Fruit fly (Drosophila melanogaster) whole organism: ENCODE data around the gene Oamb.

Source experiments
- CG8478 ChIP-seq: fragments of >200 bp; optimal IDR thresholded peaks from 2 replicates; lab custom pipeline; 2018; ENCODE audit warnings: inconsistent platforms
- psq ChIP-seq: fragments of >200 bp; optimal IDR thresholded peaks from 2 replicates; lab custom pipeline; 2017
- usp ChIP-seq: fragments of >200 bp; optimal IDR thresholded peaks from 2 replicates; lab custom pipeline; 2017; ENCODE audit warnings: missing biosample characterization, missing genetic modification characterization, mixed read lengths

DNA sequence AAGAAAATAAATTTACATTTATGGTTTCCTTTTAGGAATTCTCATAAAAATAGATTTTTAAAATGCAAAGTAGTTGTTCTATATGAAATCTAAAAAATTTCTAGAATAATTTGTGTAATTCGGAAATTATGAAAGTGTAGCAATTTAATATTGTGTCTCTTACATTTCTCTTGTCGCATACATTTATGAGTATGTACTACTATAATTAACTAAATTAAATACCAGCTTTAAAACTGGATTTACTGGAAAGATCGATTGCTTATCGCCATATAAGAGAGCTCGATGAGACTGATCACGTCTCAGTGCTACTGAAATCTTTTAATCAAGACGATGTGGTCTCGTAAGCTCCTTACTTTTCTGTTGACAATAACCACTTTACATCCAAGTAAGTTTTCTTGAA is 17.0 kb upstream of the Oamb start, which contains the start of gene CG31205:
- TF ChIP-seq CG8478 (no peak), psq (lab: Kevin White, UChicago) (no peak), usp (GFP tag; lab: Kevin White, UChicago) (no peak)
